Worm (Caenorhabditis elegans): ENCODE results near the gene B0244.6.

DNA sequence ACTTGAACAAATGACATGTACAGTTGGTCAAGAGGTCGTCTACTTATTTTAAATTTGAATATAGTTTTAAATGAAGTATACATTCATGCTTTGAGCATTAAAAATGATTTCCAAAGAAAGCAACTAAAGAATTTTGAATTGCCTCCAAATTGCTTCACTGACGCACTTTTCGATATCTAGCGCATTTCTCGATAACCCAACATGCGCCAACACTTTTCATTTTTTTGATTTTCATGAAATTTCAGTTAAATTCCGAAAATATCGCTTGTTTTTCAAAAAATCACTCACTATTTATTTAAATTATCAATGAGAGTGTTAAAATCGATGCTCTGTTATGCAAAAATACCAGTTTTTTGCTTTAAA is 18.0 kb upstream of the B0244.6 start:
- TF ChIP-seq peb-1 (tag; optimal IDR thresholded peaks at IDR 0.05): no peak
- TF ChIP-seq unc-39 (tag; optimal IDR thresholded peaks at IDR 0.05): no peak
- TF ChIP-seq nhr-6 (tag; optimal IDR thresholded peaks at IDR 0.05): no peak
- no peak for TF ChIP-seq alr-1 (tag; optimal IDR thresholded peaks at IDR 0.05)
- no peak for TF ChIP-seq ztf-11 (tag; optimal IDR thresholded peaks at IDR 0.05)
- TF ChIP-seq R02D3.7 (tag; optimal IDR thresholded peaks at IDR 0.05): no peak
- peak; percentile 8 to 18 for TF ChIP-seq lsy-2 (tag; optimal IDR thresholded peaks at IDR 0.05)
- no peak for TF ChIP-seq elt-1 (tag; optimal IDR thresholded peaks at IDR 0.05)
